Worm (Caenorhabditis elegans) whole organism, young adult: Measurements from ENCODE around the gene T05A8.7.

Experiments used
- C17E4.6 ChIP-seq: fragments of 200-800 bp; sonication (Bioruptor generic); IDR thresholded peaks from 2 replicates; pipeline ENCODE4 v1.3.6; 2022; ENCODE audit warnings: missing genetic modification reagents, missing genetic modification characterization, missing compliant biosample characterization
- F37B4.10 ChIP-seq: fragments of 200-800 bp; sonication (Bioruptor generic); IDR thresholded peaks from 2 replicates; pipeline ENCODE4 v1.3.6; 2022; ENCODE audit warnings: missing genetic modification characterization, missing compliant biosample characterization
- F39B2.1 ChIP-seq: fragments of 200-800 bp; sonication (Bioruptor generic); IDR thresholded peaks from 2 replicates; pipeline ENCODE4 v1.3.6; 2022; ENCODE audit warnings: missing genetic modification reagents, missing genetic modification characterization, missing compliant biosample characterization
- Y67H2A.10 ChIP-seq: fragments of 200-800 bp; sonication (Bioruptor generic); conservative IDR thresholded peaks from 2 replicates; pipeline ENCODE4 v1.3.6; 2022; ENCODE audit warnings: missing genetic modification reagents, missing genetic modification characterization, missing compliant biosample characterization
- ceh-100 ChIP-seq: fragments of 200-800 bp; sonication (Bioruptor generic); IDR thresholded peaks from 2 replicates; pipeline ENCODE4 v1.3.6; 2022; ENCODE audit warnings: missing genetic modification reagents, missing genetic modification characterization, missing compliant biosample characterization
- egl-44 ChIP-seq: fragments of 200-800 bp; sonication (Bioruptor generic); IDR thresholded peaks from 2 replicates; pipeline ENCODE4 v1.3.6; 2022; ENCODE audit warnings: missing genetic modification reagents, missing genetic modification characterization, missing compliant biosample characterization
- gei-17 ChIP-seq: fragments of 200-800 bp; sonication (Bioruptor generic); optimal IDR thresholded peaks from 2 replicates; lab custom pipeline; 2018; ENCODE audit warnings: mild to moderate bottlenecking, missing genetic modification characterization, missing compliant biosample characterization
- hsf-1 ChIP-seq: fragments of 200-800 bp; sonication (Bioruptor generic); IDR thresholded peaks from 2 replicates; pipeline ENCODE4 v1.3.6; 2022; ENCODE audit warnings: missing genetic modification reagents, missing genetic modification characterization, missing compliant biosample characterization
- nfya-1 ChIP-seq: sonication (generic microtip); optimal IDR thresholded peaks from 2 replicates; lab custom pipeline; 2017; ENCODE audit warnings: antibody characterized with exemption, missing compliant biosample characterization, missing genetic modification characterization, borderline replicate concordance; ENCODE audit not compliant: insufficient read depth
- rcor-1 ChIP-seq: fragments of 200-800 bp; sonication (Bioruptor generic); IDR thresholded peaks from 2 replicates; pipeline ENCODE4 v1.3.6; 2022; ENCODE audit warnings: missing genetic modification reagents, missing genetic modification characterization, missing compliant biosample characterization
- unc-62 ChIP-seq: fragments of 150-350 bp; optimal IDR thresholded peaks from 2 replicates; lab custom pipeline; 2014; ENCODE audit warnings: missing biosample characterization, missing genetic modification reagents, missing genetic modification characterization
- ztf-22 ChIP-seq: fragments of 200-800 bp; sonication (Bioruptor generic); optimal IDR thresholded peaks from 2 replicates; lab custom pipeline; 2018; ENCODE audit warnings: mild to moderate bottlenecking, missing genetic modification characterization, moderate library complexity, missing compliant biosample characterization
- ztf-28 ChIP-seq: fragments of 200-800 bp; sonication (Bioruptor generic); IDR thresholded peaks from 2 replicates; pipeline ENCODE4 v1.3.6; 2022; ENCODE audit warnings: missing genetic modification reagents, missing genetic modification characterization, missing compliant biosample characterization

The T05A8.7 gene

ce11 chrII:2692476-2692875 is 49.7 kb downstream of the T05A8.7 start, which contains the start of gene set-11:
Gene set-11, minus strand, starts transcription at chrII:2692576.
- TF ChIP-seq nfya-1 (tag; lab: Kevin White, UChicago) (no peak), rcor-1 (GFP tag; lab: Robert Waterston, UW) (no peak), ztf-28 (GFP tag; lab: Robert Waterston, UW) (no peak), C17E4.6 (GFP tag; lab: Robert Waterston, UW) (no peak), Y67H2A.10 (GFP tag; lab: Robert Waterston, UW) (no peak), gei-17 (GFP tag; lab: Kevin White, UChicago) (no peak), F37B4.10 (GFP tag; lab: Robert Waterston, UW) (no peak), unc-62 (GFP tag; lab: Kevin White, UChicago) (no peak), ceh-100 (GFP tag; lab: Robert Waterston, UW) (no peak), F39B2.1 (no peak), ztf-22 (no peak), egl-44 (GFP tag; lab: Robert Waterston, UW) (no peak), hsf-1 (GFP tag; lab: Robert Waterston, UW) (no peak)
